Fruit fly (Drosophila melanogaster): ENCODE results near the gene CG10462.

The CG10462 gene

dm6 chr2L:19735635-19736109 lies at the start of gene CG10462, which contains the start of gene Nf-YB (continued):
- TF ChIP-seq CG6791 (GFP tag; IDR thresholded peaks at IDR 0.05; ENCODE audit: partially characterized antibody) (peak; percentile 98), CG10543 (GFP tag; optimal IDR thresholded peaks at IDR 0.05) (no peak), Ptx1 (GFP tag; IDR thresholded peaks at IDR 0.05) (no peak), D19A (tag; optimal IDR thresholded peaks at IDR 0.05) (no peak), h (optimal IDR thresholded peaks at IDR 0.05) (no peak), H15 (GFP tag; IDR thresholded peaks at IDR 0.05) (no peak), NC2β (GFP tag; optimal IDR thresholded peaks at IDR 0.05) (no peak), CG4282 (GFP tag; optimal IDR thresholded peaks at IDR 0.05) (no peak), gt (GFP tag; IDR thresholded peaks at IDR 0.05) (no peak), CG11696 (GFP tag; IDR thresholded peaks at IDR 0.05) (no peak), ind (GFP tag; optimal IDR thresholded peaks at IDR 0.05) (no peak), Myb (GFP tag; optimal IDR thresholded peaks at IDR 0.05) (peak; percentile 86), Scr (GFP tag; IDR thresholded peaks at IDR 0.05; ENCODE audit: partially characterized antibody) (peak; percentile 86), MTF-1 (GFP tag; optimal IDR thresholded peaks at IDR 0.05; ENCODE audit: borderline replicate concordance) (no peak), danr (GFP tag; IDR thresholded peaks at IDR 0.05) (no peak), klu (GFP tag; IDR thresholded peaks at IDR 0.05) (no peak), ash1 (GFP tag; optimal IDR thresholded peaks at IDR 0.05) (no peak), nmo (GFP tag; optimal IDR thresholded peaks at IDR 0.05) (peak; percentile 35), CG3726 (GFP tag; IDR thresholded peaks at IDR 0.05) (no peak), Ets97D (GFP tag; optimal IDR thresholded peaks at IDR 0.05) (peak; percentile 53), psq (GFP tag; optimal IDR thresholded peaks at IDR 0.05) (no peak), fd102C (GFP tag; optimal IDR thresholded peaks at IDR 0.05) (no peak), ssp (GFP tag; IDR thresholded peaks at IDR 0.05) (no peak), CoRest (tag; optimal IDR thresholded peaks at IDR 0.05) (peak; percentile 35), Nf-YA (GFP tag; IDR thresholded peaks at IDR 0.05) (no peak), CG13123 (GFP tag; optimal IDR thresholded peaks at IDR 0.05) (no peak), CG9817 (tag; optimal IDR thresholded peaks at IDR 0.05) (no peak), fd96Cb (tag; optimal IDR thresholded peaks at IDR 0.05) (no peak), C15 (GFP tag; IDR thresholded peaks at IDR 0.05) (no peak), vvl (GFP tag; IDR thresholded peaks at IDR 0.05) (no peak), CG12104 (GFP tag; optimal IDR thresholded peaks at IDR 0.05) (no peak), CG1647 (GFP tag; optimal IDR thresholded peaks at IDR 0.05) (no peak), CG4820 (GFP tag; optimal IDR thresholded peaks at IDR 0.05) (no peak), Gsc (GFP tag; IDR thresholded peaks at IDR 0.05) (no peak), her (GFP tag; optimal IDR thresholded peaks at IDR 0.05) (no peak), slbo (GFP tag; IDR thresholded peaks at IDR 0.05) (no peak), CG10209 (GFP tag; optimal IDR thresholded peaks at IDR 0.05) (no peak), odd (GFP tag; optimal IDR thresholded peaks at IDR 0.05) (no peak), Optix (GFP tag; IDR thresholded peaks at IDR 0.05) (no peak), HLH4C (GFP tag; IDR thresholded peaks at IDR 0.05; ENCODE audit: partially characterized antibody) (peak; percentile 97), dmrt11E (tag; optimal IDR thresholded peaks at IDR 0.05) (no peak), tup (GFP tag; optimal IDR thresholded peaks at IDR 0.05) (no peak), aop (GFP tag; IDR thresholded peaks at IDR 0.05) (no peak), CG6272 (GFP tag; IDR thresholded peaks at IDR 0.05) (no peak), al (GFP tag; IDR thresholded peaks at IDR 0.05) (no peak), CG7963 (GFP tag; IDR thresholded peaks at IDR 0.05; ENCODE audit: partially characterized antibody) (peak; percentile 98), CG31365 (tag; optimal IDR thresholded peaks at IDR 0.05) (no peak), CG31441 (GFP tag; IDR thresholded peaks at IDR 0.05) (no peak), CG17912 (GFP tag; optimal IDR thresholded peaks at IDR 0.05) (no peak), gro (GFP tag; optimal IDR thresholded peaks at IDR 0.05) (no peak), schlank (tag; optimal IDR thresholded peaks at IDR 0.05) (no peak), CG12299 (tag; optimal IDR thresholded peaks at IDR 0.05) (no peak)
